Fruit fly (Drosophila melanogaster): ENCODE data around the gene lmgB.

Gene lmgB

dm6 chr2L:8572900-8573299, 44.5 kb upstream of the lmgB start (continued):
- TF ChIP-seq slbo (GFP tag; IDR thresholded peaks at IDR 0.05) = peak; percentile 54
- 0 out of 2 replicates have a peak, but pooled peaks have one; percentile 15 for TF ChIP-seq E2f1 (GFP tag; IDR thresholded peaks at IDR 0.05)
- TF ChIP-seq tap (tag; optimal IDR thresholded peaks at IDR 0.05) = no peak
- no peak for TF ChIP-seq CG9932 (GFP tag; IDR thresholded peaks at IDR 0.05)
- TF ChIP-seq Hr78 (GFP tag; optimal IDR thresholded peaks at IDR 0.05) = no peak
- TF ChIP-seq CG10654 (GFP tag; optimal IDR thresholded peaks at IDR 0.05) = peak; percentile 15
- TF ChIP-seq CG18262 (tag; optimal IDR thresholded peaks at IDR 0.05) = peak; percentile 46
- no peak for TF ChIP-seq BEAF-32 (GFP tag; optimal IDR thresholded peaks at IDR 0.05)
- TF ChIP-seq ERR (GFP tag; optimal IDR thresholded peaks at IDR 0.05) = no peak
- TF ChIP-seq CG32767 (GFP tag; IDR thresholded peaks at IDR 0.05) = no peak
- TF ChIP-seq stc (GFP tag; IDR thresholded peaks at IDR 0.05) = 0 out of 2 replicates have a peak, but pooled peaks have one; percentile 35
- TF ChIP-seq Poxn (GFP tag; IDR thresholded peaks at IDR 0.05) = no peak
- TF ChIP-seq NK7.1 (GFP tag; optimal IDR thresholded peaks at IDR 0.05) = no peak
- TF ChIP-seq CG12744 (GFP tag; optimal IDR thresholded peaks at IDR 0.05) = no peak
- peak; percentile 52 for TF ChIP-seq Meics (GFP tag; optimal IDR thresholded peaks at IDR 0.05)
- TF ChIP-seq kay (GFP tag; optimal IDR thresholded peaks at IDR 0.05) = no peak
- TF ChIP-seq CG34422 (GFP tag; IDR thresholded peaks at IDR 0.05) = no peak
- TF ChIP-seq Gug (GFP tag; IDR thresholded peaks at IDR 0.05) = no peak
- TF ChIP-seq NFAT (GFP tag; IDR thresholded peaks at IDR 0.05) = no peak
- TF ChIP-seq her (GFP tag; optimal IDR thresholded peaks at IDR 0.05) = peak; percentile 19
- TF ChIP-seq sna (GFP tag; IDR thresholded peaks at IDR 0.05; ENCODE audit: partially characterized antibody) = no peak
- no peak for TF ChIP-seq CG7372 (GFP tag; IDR thresholded peaks at IDR 0.05)
- peak; percentile 24 for TF ChIP-seq CG12071 (GFP tag; optimal IDR thresholded peaks at IDR 0.05)
- no peak for TF ChIP-seq hth (optimal IDR thresholded peaks at IDR 0.05)
- peak; percentile 29 for TF ChIP-seq ind (GFP tag; optimal IDR thresholded peaks at IDR 0.05)
- TF ChIP-seq CG1792 (GFP tag; optimal IDR thresholded peaks at IDR 0.05) = no peak
- TF ChIP-seq esg (GFP tag; conservative IDR thresholded peaks at IDR 0.05) = no peak
- peak; percentile 12 for TF ChIP-seq Six4 (GFP tag; optimal IDR thresholded peaks at IDR 0.05)
- TF ChIP-seq Doc3 (GFP tag; IDR thresholded peaks at IDR 0.05; ENCODE audit: partially characterized antibody) = no peak
- no peak for TF ChIP-seq ato (GFP tag; IDR thresholded peaks at IDR 0.05; ENCODE audit: partially characterized antibody)
- TF ChIP-seq wdn (GFP tag; IDR thresholded peaks at IDR 0.05) = no peak
- peak in 1 of 2 experiments; percentile 57 for TF ChIP-seq Hr51 (GFP tag; optimal IDR thresholded peaks at IDR 0.05)
- peak; percentile 3 for TF ChIP-seq Atf3 (GFP tag; optimal IDR thresholded peaks at IDR 0.05)
- TF ChIP-seq dmrt11E (tag; optimal IDR thresholded peaks at IDR 0.05) = peak; percentile 30
- TF ChIP-seq klu (GFP tag; IDR thresholded peaks at IDR 0.05) = no peak
- TF ChIP-seq crol (GFP tag; IDR thresholded peaks at IDR 0.05) = no peak
- no peak for TF ChIP-seq usp (GFP tag; optimal IDR thresholded peaks at IDR 0.05)
- TF ChIP-seq ase (GFP tag; IDR thresholded peaks at IDR 0.05) = no peak
- TF ChIP-seq croc (GFP tag; conservative IDR thresholded peaks at IDR 0.05) = no peak
- peak; percentile 36 for TF ChIP-seq D19A (tag; optimal IDR thresholded peaks at IDR 0.05)
- peak; percentile 76 for TF ChIP-seq gem (tag; optimal IDR thresholded peaks at IDR 0.05)
- no peak for TF ChIP-seq Dbx (GFP tag; IDR thresholded peaks at IDR 0.05)
- no peak for TF ChIP-seq CG4328 (GFP tag; optimal IDR thresholded peaks at IDR 0.05)
- TF ChIP-seq twi (tag; optimal IDR thresholded peaks at IDR 0.05) = no peak
- TF ChIP-seq CG3838 (GFP tag; optimal IDR thresholded peaks at IDR 0.05) = no peak
- TF ChIP-seq CG2712 (tag; optimal IDR thresholded peaks at IDR 0.05) = peak; percentile 58
- no peak for TF ChIP-seq nerfin-2 (GFP tag; IDR thresholded peaks at IDR 0.05; ENCODE audit: partially characterized antibody)
- peak; percentile 22 for TF ChIP-seq ewg (GFP tag; optimal IDR thresholded peaks at IDR 0.05)
- TF ChIP-seq YL-1 (GFP tag; optimal IDR thresholded peaks at IDR 0.05) = no peak
- no peak for TF ChIP-seq jigr1 (GFP tag; IDR thresholded peaks at IDR 0.05)
- no peak for TF ChIP-seq cg (GFP tag; optimal IDR thresholded peaks at IDR 0.05)
- TF ChIP-seq pnt (GFP tag; optimal IDR thresholded peaks at IDR 0.05) = peak; percentile 24
